Worm (Caenorhabditis elegans) whole organism, late embryonic: ENCODE measurements around the gene irld-65.

Source experiments
- C38D4.7 ChIP-seq: fragments of 200-800 bp; sonication (Bioruptor generic); optimal IDR thresholded peaks from 2 replicates; lab custom pipeline; 2018; ENCODE audit warnings: mild to moderate bottlenecking, missing genetic modification characterization, moderate library complexity, missing compliant biosample characterization
- F13H6.1 ChIP-seq: sonication (generic microtip); optimal IDR thresholded peaks from 2 replicates; lab custom pipeline; 2016; ENCODE audit warnings: missing genetic modification characterization, missing compliant biosample characterization
- K02D7.2 ChIP-seq: sonication (generic microtip); optimal IDR thresholded peaks from 2 replicates; lab custom pipeline; 2017; ENCODE audit warnings: mild to moderate bottlenecking, missing genetic modification characterization, missing compliant biosample characterization
- K09A11.1 ChIP-seq: sonication (generic microtip); optimal IDR thresholded peaks from 2 replicates; lab custom pipeline; 2017; ENCODE audit warnings: antibody characterized with exemption, mild to moderate bottlenecking, missing genetic modification characterization, missing compliant biosample characterization; ENCODE audit not compliant: insufficient read depth
- T23F11.4 ChIP-seq: fragments of 200-800 bp; sonication (Bioruptor generic); optimal IDR thresholded peaks from 2 replicates; lab custom pipeline; 2018; ENCODE audit warnings: mild to moderate bottlenecking, missing genetic modification characterization, missing compliant biosample characterization
- ahr-1 ChIP-seq: sonication (generic microtip); optimal IDR thresholded peaks from 2 replicates; lab custom pipeline; 2016; ENCODE audit warnings: missing genetic modification characterization, missing compliant biosample characterization
- ceh-14 ChIP-seq: sonication (generic microtip); optimal IDR thresholded peaks from 2 replicates; lab custom pipeline; 2016; ENCODE audit warnings: missing genotype, missing genetic modification characterization, missing compliant biosample characterization
- ceh-18 ChIP-seq: sonication (generic microtip); optimal IDR thresholded peaks from 2 replicates; lab custom pipeline; 2016; ENCODE audit warnings: missing genetic modification characterization, missing compliant biosample characterization
- ceh-19 ChIP-seq: fragments of 200-800 bp; sonication (Bioruptor generic); optimal IDR thresholded peaks from 2 replicates; lab custom pipeline; 2018; ENCODE audit warnings: mild to moderate bottlenecking, missing genetic modification characterization, missing compliant biosample characterization
- ceh-30 ChIP-seq: fragments of 150-350 bp; optimal IDR thresholded peaks from 2 replicates; lab custom pipeline; 2014; ENCODE audit warnings: missing biosample characterization, missing genetic modification characterization
- ceh-31 ChIP-seq: sonication (generic microtip); optimal IDR thresholded peaks from 2 replicates; lab custom pipeline; 2016; ENCODE audit warnings: missing genetic modification characterization, missing compliant biosample characterization
- ceh-34 ChIP-seq: sonication (generic microtip); optimal IDR thresholded peaks from 2 replicates; lab custom pipeline; 2016; ENCODE audit warnings: mild to moderate bottlenecking, missing genetic modification characterization, missing compliant biosample characterization
- ceh-45 ChIP-seq: fragments of 200-800 bp; sonication (Bioruptor generic); IDR thresholded peaks from 2 replicates; pipeline ENCODE4 v1.3.6; 2022; ENCODE audit warnings: missing genetic modification reagents, missing genetic modification characterization, missing compliant biosample characterization
- dve-1 ChIP-seq: sonication (generic microtip); optimal IDR thresholded peaks from 2 replicates; lab custom pipeline; 2017; ENCODE audit warnings: antibody characterized with exemption, mild to moderate bottlenecking, missing genetic modification characterization, missing compliant biosample characterization
- elt-2 ChIP-seq: sonication (generic microtip); optimal IDR thresholded peaks from 2 replicates; lab custom pipeline; 2016; ENCODE audit warnings: missing genetic modification reagents, missing genetic modification characterization, missing compliant biosample characterization
- elt-4 ChIP-seq: sonication (generic microtip); optimal IDR thresholded peaks from 2 replicates; lab custom pipeline; 2016; ENCODE audit warnings: missing genetic modification characterization, missing compliant biosample characterization
- eyg-1 ChIP-seq: sonication (generic microtip); optimal IDR thresholded peaks from 2 replicates; lab custom pipeline; 2016; ENCODE audit warnings: missing genotype, missing genetic modification characterization, missing compliant biosample characterization
- fax-1 ChIP-seq: sonication (generic microtip); optimal IDR thresholded peaks from 2 replicates; lab custom pipeline; 2016; ENCODE audit warnings: missing genotype, missing genetic modification characterization, missing compliant biosample characterization
- fkh-10 ChIP-seq: fragments of 150-350 bp; optimal IDR thresholded peaks from 2 replicates; lab custom pipeline; 2014; ENCODE audit warnings: missing biosample characterization, missing genetic modification reagents, missing genetic modification characterization
- fkh-6 ChIP-seq: sonication (generic microtip); optimal IDR thresholded peaks from 2 replicates; lab custom pipeline; 2016; ENCODE audit warnings: missing genetic modification characterization, missing compliant biosample characterization
- hlh-15 ChIP-seq: sonication (generic microtip); optimal IDR thresholded peaks from 2 replicates; lab custom pipeline; 2016; ENCODE audit warnings: missing genetic modification characterization, missing compliant biosample characterization
- hlh-30 ChIP-seq: sonication (generic microtip); optimal IDR thresholded peaks from 2 replicates; lab custom pipeline; 2017; ENCODE audit warnings: antibody characterized with exemption, missing genetic modification characterization, missing compliant biosample characterization; ENCODE audit not compliant: insufficient read depth
- hlh-6 ChIP-seq: sonication (generic microtip); optimal IDR thresholded peaks from 2 replicates; lab custom pipeline; 2016; ENCODE audit warnings: missing genotype, missing genetic modification characterization, missing compliant biosample characterization
- hlh-8 ChIP-seq: sonication (generic microtip); optimal IDR thresholded peaks from 2 replicates; lab custom pipeline; 2016; ENCODE audit warnings: missing genotype, missing genetic modification characterization, missing compliant biosample characterization
- lim-6 ChIP-seq: sonication (generic microtip); optimal IDR thresholded peaks from 2 replicates; lab custom pipeline; 2016; ENCODE audit warnings: missing genetic modification characterization, missing compliant biosample characterization
- madf-2 ChIP-seq: sonication (generic microtip); optimal IDR thresholded peaks from 2 replicates; lab custom pipeline; 2017; ENCODE audit warnings: missing genetic modification characterization, missing compliant biosample characterization
- mec-3 ChIP-seq: sonication (generic microtip); optimal IDR thresholded peaks from 2 replicates; lab custom pipeline; 2016; ENCODE audit warnings: borderline replicate concordance, missing genetic modification characterization, missing compliant biosample characterization
- nfya-1 ChIP-seq: sonication (generic microtip); optimal IDR thresholded peaks from 2 replicates; lab custom pipeline; 2017; ENCODE audit warnings: missing genetic modification characterization, mild to moderate bottlenecking, missing compliant biosample characterization, antibody characterized with exemption, moderate library complexity
- pax-1 ChIP-seq: fragments of 150-350 bp; optimal IDR thresholded peaks from 2 replicates; lab custom pipeline; 2014; ENCODE audit warnings: missing biosample characterization, missing genetic modification characterization
- pha-2 ChIP-seq: sonication (generic microtip); optimal IDR thresholded peaks from 2 replicates; lab custom pipeline; 2017; ENCODE audit warnings: mild to moderate bottlenecking, missing genetic modification characterization, missing compliant biosample characterization
- pha-4 ChIP-seq: fragments of 150-350 bp; optimal IDR thresholded peaks from 2 replicates; lab custom pipeline; 2018; ENCODE audit warnings: missing biosample characterization, missing genetic modification reagents, missing genetic modification characterization
- pros-1 ChIP-seq: fragments of 150-350 bp; optimal IDR thresholded peaks from 2 replicates; lab custom pipeline; 2014; ENCODE audit warnings: missing biosample characterization, missing genetic modification reagents, missing genetic modification characterization
- sdc-2 ChIP-seq: sonication (generic microtip); optimal IDR thresholded peaks from 2 replicates; lab custom pipeline; 2016; ENCODE audit warnings: missing genotype, missing genetic modification characterization, missing compliant biosample characterization
- sox-4 ChIP-seq: sonication (generic microtip); optimal IDR thresholded peaks from 2 replicates; lab custom pipeline; 2017; ENCODE audit warnings: mild to moderate bottlenecking, missing genetic modification characterization, inconsistent platforms, missing compliant biosample characterization
- tbx-2 ChIP-seq: sonication (generic microtip); optimal IDR thresholded peaks from 2 replicates; lab custom pipeline; 2016; ENCODE audit warnings: missing genetic modification characterization, missing compliant biosample characterization
- tbx-7 ChIP-seq: sonication (generic microtip); optimal IDR thresholded peaks from 2 replicates; lab custom pipeline; 2016; ENCODE audit warnings: missing genotype, missing genetic modification characterization, missing compliant biosample characterization
- unc-42 ChIP-seq: sonication (generic microtip); optimal IDR thresholded peaks from 2 replicates; lab custom pipeline; 2016; ENCODE audit warnings: missing genotype, missing genetic modification characterization, missing compliant biosample characterization
- unc-55 ChIP-seq: sonication (generic microtip); optimal IDR thresholded peaks from 2 replicates; lab custom pipeline; 2017; ENCODE audit warnings: missing biosample characterization, missing genetic modification reagents, missing genetic modification characterization
- unc-86 ChIP-seq: sonication (generic microtip); optimal IDR thresholded peaks from 2 replicates; lab custom pipeline; 2016; ENCODE audit warnings: missing genetic modification characterization, missing compliant biosample characterization
- zip-5 ChIP-seq: sonication (generic microtip); optimal IDR thresholded peaks from 2 replicates; lab custom pipeline; 2016; ENCODE audit warnings: missing genetic modification characterization, missing compliant biosample characterization

The irld-65 gene

DNA sequence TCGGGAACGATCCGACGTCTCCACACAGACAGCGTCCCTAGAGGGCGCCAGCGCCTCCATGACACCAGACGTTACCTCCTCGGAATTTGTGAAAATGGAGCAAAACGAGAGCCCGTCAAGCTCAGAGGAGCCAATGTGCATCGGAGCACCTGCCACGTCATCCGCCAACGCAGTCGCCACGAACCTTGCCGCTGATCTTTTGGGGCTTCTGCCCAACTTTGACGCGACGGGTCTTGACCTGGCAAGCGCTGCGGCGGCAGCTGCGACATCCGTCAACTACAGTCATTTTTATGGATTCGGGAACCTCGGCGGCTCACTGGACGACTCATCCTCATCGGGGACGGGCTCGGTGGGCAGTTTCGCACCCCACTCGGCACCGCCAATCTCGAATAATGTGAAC, 47.7 kb upstream of the irld-65 start:
- TF ChIP-seq pax-1 (tag; lab: Kevin White, UChicago) (no peak), hlh-6 (peak; percentile 40)

DNA sequence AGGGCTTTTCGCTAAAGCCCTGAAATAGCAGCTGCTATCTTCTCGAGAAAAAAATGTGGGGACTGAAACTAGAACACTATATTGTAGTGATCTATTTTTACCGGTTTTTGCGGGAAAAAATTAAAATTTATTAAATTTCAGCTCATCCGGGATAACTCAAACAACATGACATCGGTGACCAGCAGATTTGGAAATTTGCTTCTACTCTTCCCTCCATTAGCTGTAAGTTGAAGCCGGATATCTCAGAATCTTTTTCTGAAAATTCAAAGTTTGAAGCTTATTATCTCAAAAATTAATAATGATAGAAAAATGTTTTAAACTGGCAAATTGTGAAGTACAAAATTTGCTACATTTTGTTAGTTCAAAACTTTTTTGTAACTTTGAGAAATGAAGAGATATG, 46.6 kb upstream of the irld-65 start:
- TF ChIP-seq nfya-1 (no peak), hlh-15 (tag; lab: Kevin White, UChicago) (no peak), ceh-31 (tag; lab: Kevin White, UChicago) (no peak), pax-1 (tag; lab: Kevin White, UChicago) (no peak), F13H6.1 (tag; lab: Kevin White, UChicago) (no peak), tbx-2 (no peak), pros-1 (tag; lab: Kevin White, UChicago) (no peak), fax-1 (tag; lab: Kevin White, UChicago) (no peak)

DNA sequence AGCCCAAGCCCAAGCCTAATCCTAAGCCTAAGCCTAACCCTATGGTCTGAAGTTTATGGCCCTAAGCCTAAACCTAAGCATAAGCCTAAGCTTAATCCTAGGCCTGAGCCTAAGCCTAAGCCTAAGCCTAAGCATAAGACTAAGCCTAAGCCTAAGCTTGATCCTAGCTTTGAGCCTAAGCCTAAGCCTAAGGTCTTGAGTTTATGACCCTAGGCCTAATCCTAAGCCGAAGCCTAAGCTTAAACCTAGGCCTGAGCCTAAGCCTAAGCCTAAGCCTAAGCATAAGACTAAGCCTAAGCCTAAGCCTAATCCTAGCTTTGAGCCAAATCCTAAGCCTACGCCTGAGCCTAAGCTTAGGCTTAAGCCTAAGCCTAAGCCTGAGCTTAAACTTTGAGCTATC, 41.3 kb upstream of the irld-65 start:
- no peak for TF ChIP-seq sdc-2
- peak; percentile 94 for TF ChIP-seq dve-1

DNA sequence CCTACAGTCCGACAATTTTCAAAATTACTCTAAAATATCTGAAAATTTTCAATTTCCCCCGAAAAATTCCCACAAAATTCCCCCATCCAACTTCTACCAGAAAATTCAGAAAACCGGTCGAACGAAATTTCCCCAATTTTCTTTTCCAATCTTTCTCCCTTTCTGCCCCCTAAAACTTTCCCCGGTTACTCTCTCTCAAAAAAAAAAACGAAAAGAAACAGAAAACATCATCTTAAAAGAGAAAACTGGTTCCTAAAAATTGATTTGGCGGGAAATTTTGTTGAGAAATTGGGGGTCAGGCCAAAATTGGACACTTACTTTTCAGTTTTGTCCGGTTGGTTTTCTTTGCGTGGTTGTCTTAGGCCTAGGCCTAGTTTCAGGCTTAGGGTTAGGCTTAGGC, 39.9 kb upstream of the irld-65 start:
- no peak for TF ChIP-seq lim-6

DNA sequence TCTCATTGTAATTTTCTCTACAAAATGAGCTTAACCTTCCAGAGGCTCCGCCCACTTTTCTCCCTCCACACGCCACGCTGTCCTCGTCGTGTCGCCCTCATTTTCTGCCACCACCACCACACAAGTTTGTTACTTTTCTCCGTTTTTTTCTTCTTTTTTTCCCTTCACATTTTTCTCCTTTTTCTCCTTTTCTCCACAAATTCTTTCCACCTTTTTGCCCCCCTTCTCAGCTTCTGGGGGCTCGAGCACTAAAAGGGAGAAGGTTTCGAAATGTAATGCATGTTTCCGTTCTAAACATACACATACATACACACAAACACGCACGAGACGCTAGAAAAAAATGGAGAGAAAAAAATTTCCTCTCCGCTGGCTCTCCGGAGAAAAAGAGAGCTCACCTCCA, 38.8 kb upstream of the irld-65 start, which contains the start of gene nhr-88:
Gene nhr-88 (plus strand): TSS at position 43 of the 400 bp plus-strand sequence.
- TF ChIP-seq elt-4 (no peak), ceh-31 (tag; lab: Kevin White, UChicago) (peak; percentile 36), unc-86 (tag; lab: Kevin White, UChicago) (no peak), tbx-7 (no peak), sdc-2 (peak; percentile 9), unc-42 (tag; lab: Kevin White, UChicago) (peak; percentile 4), ceh-45 (no peak), sox-4 (tag; lab: Kevin White, UChicago) (peak; percentile 23)

DNA sequence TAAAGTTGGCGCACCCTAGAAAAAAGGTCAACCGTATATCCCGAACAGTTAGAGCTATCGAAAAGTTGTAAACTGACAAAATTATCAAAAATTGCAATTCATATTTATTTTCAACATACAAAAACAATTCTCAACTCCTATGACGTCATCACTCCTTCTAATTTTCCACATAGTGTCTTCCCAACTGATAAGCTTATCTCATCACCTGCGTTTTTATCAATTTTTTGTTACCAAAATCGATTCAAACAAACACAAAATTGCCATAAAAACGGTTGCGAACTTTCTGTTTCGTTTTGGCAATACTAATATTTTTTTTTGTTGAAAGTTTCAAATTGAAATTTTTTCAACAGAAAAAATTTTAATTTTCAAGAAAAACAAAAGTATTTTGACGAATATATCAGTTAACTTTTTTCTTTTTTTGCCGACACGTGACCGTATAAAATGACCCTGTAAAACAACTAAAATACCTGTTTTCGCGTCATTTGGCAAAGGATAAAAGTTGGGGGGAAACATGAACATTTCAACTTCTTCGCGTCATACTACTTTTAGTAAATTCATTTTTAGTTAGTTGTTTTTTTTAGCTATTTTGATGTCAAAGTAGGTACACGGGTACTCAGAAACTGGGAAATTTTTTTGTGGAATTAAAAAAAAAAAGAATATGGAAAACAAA, 37.9 kb upstream of the irld-65 start:
- no peak for TF ChIP-seq ceh-18 (tag; lab: Kevin White, UChicago)
- TF ChIP-seq ceh-31 (tag; lab: Kevin White, UChicago) = no peak
- TF ChIP-seq elt-2 (tag; lab: Kevin White, UChicago) = peak; percentile 96

DNA sequence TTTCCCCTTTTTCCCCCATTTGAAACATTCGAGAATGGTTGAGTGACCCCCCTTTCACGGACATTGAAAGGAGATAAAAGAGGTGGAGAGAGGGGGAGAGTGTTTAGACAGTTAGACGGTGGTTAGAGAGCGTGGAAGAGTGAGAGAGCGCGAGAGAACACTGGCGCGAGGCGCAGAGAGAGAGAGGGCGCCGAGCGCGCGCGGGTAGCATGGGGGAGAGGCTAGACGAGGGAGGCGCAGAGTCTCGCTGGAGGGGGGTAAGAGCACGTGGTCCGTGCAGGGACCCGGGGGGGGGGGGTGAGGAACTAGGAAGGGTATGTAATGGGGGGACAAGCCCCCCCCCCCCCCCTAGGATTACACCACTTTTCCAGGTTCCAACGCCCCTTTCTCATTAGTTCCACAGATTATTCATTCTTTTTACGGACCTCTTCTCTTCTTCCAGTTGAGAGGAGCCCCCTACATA, 36.2 kb upstream of the irld-65 start:
- TF ChIP-seq hlh-8 (tag; lab: Kevin White, UChicago) (no peak), zip-5 (tag; lab: Kevin White, UChicago) (no peak), mec-3 (no peak), C38D4.7 (GFP tag; lab: Kevin White, UChicago) (no peak), eyg-1 (tag; lab: Kevin White, UChicago) (no peak), madf-2 (tag; lab: Kevin White, UChicago) (no peak), K02D7.2 (tag; lab: Kevin White, UChicago) (no peak), fkh-6 (tag; lab: Kevin White, UChicago) (no peak), K09A11.1 (tag; lab: Kevin White, UChicago) (no peak), ahr-1 (no peak), ceh-30 (tag; lab: Kevin White, UChicago) (no peak), hlh-6 (no peak), pha-4 (tag; lab: Kevin White, UChicago) (no peak), ceh-18 (tag; lab: Kevin White, UChicago) (peak; percentile 23), fkh-10 (GFP tag; lab: Kevin White, UChicago) (no peak), hlh-30 (tag; lab: Kevin White, UChicago) (peak; percentile 70), hlh-15 (tag; lab: Kevin White, UChicago) (no peak), pha-2 (no peak), ceh-19 (GFP tag; lab: Kevin White, UChicago) (peak; percentile 12), ceh-14 (tag; lab: Kevin White, UChicago) (no peak), unc-55 (GFP tag; lab: Kevin White, UChicago) (peak; percentile 65), sox-4 (tag; lab: Kevin White, UChicago) (peak; percentile 42), lim-6 (no peak), T23F11.4 (GFP tag; lab: Kevin White, UChicago) (peak; percentile 44), pros-1 (tag; lab: Kevin White, UChicago) (peak; percentile 87), ceh-34 (tag; lab: Kevin White, UChicago) (peak; percentile 3), F13H6.1 (tag; lab: Kevin White, UChicago) (peak; percentile 39)
